Worm (Caenorhabditis elegans) whole organism, young adult: ENCODE results near the gene dpm-3.

Experiments
- F10E7.11 ChIP-seq: sonication (generic microtip); optimal IDR thresholded peaks from 2 replicates; lab custom pipeline; 2017; ENCODE audit warnings: mild to moderate bottlenecking, missing genetic modification characterization, moderate library complexity, missing compliant biosample characterization
- snpc-4 ChIP-seq, 5 experiments: fragments of 150-350 bp in 1 of 5; sonication (generic microtip) in 4 of 5; optimal IDR thresholded peaks; 2 replicates each; lab custom pipeline; 2014 to 2018; ENCODE audit warnings: missing genetic modification characterization in 5 of 5, missing biosample characterization in 3 of 5, antibody characterized with exemption in 2 of 5, mild to moderate bottlenecking in 2 of 5, missing compliant biosample characterization in 2 of 5, missing genotype in 2 of 5, moderate library complexity in 2 of 5, missing genetic modification reagents in 1 of 5

ce11 chrIV:12376021-12376420 is 15.4 kb upstream of the dpm-3 start, which contains the start of gene atz-1:
- TF ChIP-seq snpc-4 (GFP tag; optimal IDR thresholded peaks at IDR 0.05; lab: Kevin White, UChicago), result no peak
- TF ChIP-seq snpc-4 (tag; optimal IDR thresholded peaks at IDR 0.05; lab: Kevin White, UChicago), result no peak
- no peak for TF ChIP-seq F10E7.11 (tag; lab: Kevin White, UChicago)
